Fruit fly (Drosophila melanogaster): ENCODE measurements around the gene Pgam5.

The Pgam5 gene

DNA sequence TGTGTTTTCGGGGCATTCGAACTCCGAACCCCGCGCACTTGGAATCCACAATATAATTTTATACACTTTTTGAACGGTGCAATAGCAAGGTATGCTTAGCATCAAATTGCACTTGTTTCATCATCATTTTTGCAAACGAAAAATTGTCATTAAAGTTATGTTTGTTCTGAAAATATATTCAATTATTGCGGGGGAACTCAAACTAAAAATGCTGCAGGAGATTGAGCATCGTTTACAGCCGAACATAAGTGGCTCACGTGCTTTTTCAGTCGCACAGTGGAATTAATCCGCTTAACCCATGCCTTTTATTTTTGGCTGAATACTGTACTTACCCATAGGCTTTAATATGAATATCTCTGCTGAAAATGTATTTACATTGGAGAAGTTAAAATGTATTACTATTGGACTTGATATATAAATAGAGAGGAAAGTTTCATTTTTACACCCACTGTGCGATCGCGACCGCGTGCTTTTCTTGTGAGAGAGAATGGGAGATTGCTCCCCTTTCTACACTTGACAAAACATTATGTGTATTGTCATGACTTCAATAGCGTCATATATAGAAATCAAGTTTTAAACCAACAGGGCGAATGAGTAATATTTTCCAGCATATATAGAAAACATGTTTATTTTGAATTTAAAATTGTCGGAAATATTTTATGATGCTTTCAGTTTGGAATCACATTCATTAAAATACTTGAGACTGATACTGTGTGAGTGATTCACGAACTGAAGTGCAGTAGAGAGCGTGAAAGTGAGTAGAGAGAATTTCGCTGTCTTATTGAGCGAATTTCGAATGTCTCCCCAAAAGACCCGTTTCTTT, 42.8 kb downstream of the Pgam5 start:
- TF ChIP-seq fd85E (GFP tag; optimal IDR thresholded peaks at IDR 0.05) (peak; percentile 93), dac (GFP tag; optimal IDR thresholded peaks at IDR 0.05) (peak; percentile 95), CG6163 (GFP tag; IDR thresholded peaks at IDR 0.05) (peak; percentile 99), fd59A (GFP tag; optimal IDR thresholded peaks at IDR 0.05) (peak; percentile 92), Sox15 (GFP tag; optimal IDR thresholded peaks at IDR 0.05) (peak; percentile 93), CG10669 (GFP tag; optimal IDR thresholded peaks at IDR 0.05) (peak; percentile 98), CG3919 (GFP tag; optimal IDR thresholded peaks at IDR 0.05) (peak; percentile 99), CG32006 (GFP tag; optimal IDR thresholded peaks at IDR 0.05) (peak; percentile 98), CG6276 (GFP tag; optimal IDR thresholded peaks at IDR 0.05) (peak; percentile 98), Sox102F (GFP tag; optimal IDR thresholded peaks at IDR 0.05) (peak; percentile 98), dsx (GFP tag; optimal IDR thresholded peaks at IDR 0.05; ENCODE audit: poor library complexity, severe bottlenecking) (peak; percentile 96), CG8632 (GFP tag; optimal IDR thresholded peaks at IDR 0.05) (peak; percentile 98), eg (GFP tag; IDR thresholded peaks at IDR 0.05) (peak; percentile 99), CG10631 (GFP tag; optimal IDR thresholded peaks at IDR 0.05) (peak; percentile 98), CG7368 (GFP tag; optimal IDR thresholded peaks at IDR 0.05) (peak; percentile 98), Lpt (GFP tag; optimal IDR thresholded peaks at IDR 0.05) (peak; percentile 98), CG11902 (GFP tag; optimal IDR thresholded peaks at IDR 0.05) (peak; percentile 94), lz (GFP tag; optimal IDR thresholded peaks at IDR 0.05) (peak; percentile 99), ss (GFP tag; optimal IDR thresholded peaks at IDR 0.05) (peak; percentile 93 to 97), CG6854 (GFP tag; optimal IDR thresholded peaks at IDR 0.05) (peak; percentile 94), CG16779 (tag; optimal IDR thresholded peaks at IDR 0.05) (peak; percentile 96), CG1621 (tag; optimal IDR thresholded peaks at IDR 0.05) (peak; percentile 98), CG4318 (GFP tag; optimal IDR thresholded peaks at IDR 0.05) (peak; percentile 96), acj6 (GFP tag; optimal IDR thresholded peaks at IDR 0.05) (peak; percentile 98), OdsH (GFP tag; optimal IDR thresholded peaks at IDR 0.05) (peak; percentile 98), Smox (GFP tag; optimal IDR thresholded peaks at IDR 0.05) (peak; percentile 98), Ets96B (tag; optimal IDR thresholded peaks at IDR 0.05) (peak; percentile 98), net (GFP tag; optimal IDR thresholded peaks at IDR 0.05) (peak; percentile 99), achi (GFP tag; optimal IDR thresholded peaks at IDR 0.05) (peak; percentile 98), Gug (GFP tag; IDR thresholded peaks at IDR 0.05) (peak; percentile 97), pdm3 (GFP tag; optimal IDR thresholded peaks at IDR 0.05) (peak; percentile 99), Ets21C (GFP tag; optimal IDR thresholded peaks at IDR 0.05) (peak; percentile 97), topi (GFP tag; optimal IDR thresholded peaks at IDR 0.05) (peak; percentile 99), Eip78C (GFP tag) (peak; percentile 99), Hr39 (GFP tag; optimal IDR thresholded peaks at IDR 0.05) (peak; percentile 98), esn (GFP tag; optimal IDR thresholded peaks at IDR 0.05) (peak; percentile 99), CG11294 (GFP tag; IDR thresholded peaks at IDR 0.05) (peak; percentile 98), CG6792 (GFP tag; optimal IDR thresholded peaks at IDR 0.05) (peak; percentile 97), cyc (GFP tag; optimal IDR thresholded peaks at IDR 0.05) (peak; percentile 98), CG34406 (GFP tag; optimal IDR thresholded peaks at IDR 0.05) (peak; percentile 97), Met (GFP tag; optimal IDR thresholded peaks at IDR 0.05) (peak; percentile 99), Blimp-1 (GFP tag; optimal IDR thresholded peaks at IDR 0.05) (peak; percentile 90), CG31627 (GFP tag; optimal IDR thresholded peaks at IDR 0.05) (peak; percentile 98), CG11762 (GFP tag; optimal IDR thresholded peaks at IDR 0.05; ENCODE audit: insufficient read depth) (peak; percentile 98), Eip75B (GFP tag; optimal IDR thresholded peaks at IDR 0.05) (peak; percentile 99), spab (GFP tag; optimal IDR thresholded peaks at IDR 0.05) (peak; percentile 94), Sox14 (GFP tag; optimal IDR thresholded peaks at IDR 0.05) (peak; percentile 99), CG15336 (GFP tag; IDR thresholded peaks at IDR 0.05) (peak; percentile 99), svp (GFP tag) (peak; percentile 99), CG3032 (tag; optimal IDR thresholded peaks at IDR 0.05) (peak; percentile 97)

All from whole organism, prepupa.